Worm (Caenorhabditis elegans): ENCODE data around the gene ifg-1.
A peak's percentile ranks its signal among the peaks of the same experiment; 100 is the strongest.

Gene ifg-1

DNA sequence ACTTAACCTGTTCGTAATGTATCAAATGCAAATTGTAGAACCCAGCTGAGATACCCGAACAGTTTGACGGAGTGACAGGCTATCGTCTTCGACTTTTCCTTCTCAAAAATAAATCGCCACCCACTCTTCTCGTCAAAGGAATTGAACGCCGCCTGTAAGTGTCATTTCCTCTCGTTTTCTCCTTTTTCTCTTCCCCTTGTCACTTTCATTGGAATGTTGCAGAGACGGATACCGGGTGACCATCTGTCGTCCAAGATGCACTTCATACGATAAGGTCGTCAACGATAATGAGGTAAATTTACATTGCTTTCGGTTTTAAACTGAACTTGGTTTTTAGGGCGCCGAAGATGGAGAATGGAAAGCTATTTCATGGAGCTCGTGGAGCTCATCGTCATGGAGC is 17.2 kb upstream of the ifg-1 start:
- TF ChIP-seq blmp-1 (tag; optimal IDR thresholded peaks at IDR 0.05; ENCODE audit: insufficient read depth): peak; percentile 88
- no peak for TF ChIP-seq nhr-25 (tag; optimal IDR thresholded peaks at IDR 0.05)

DNA sequence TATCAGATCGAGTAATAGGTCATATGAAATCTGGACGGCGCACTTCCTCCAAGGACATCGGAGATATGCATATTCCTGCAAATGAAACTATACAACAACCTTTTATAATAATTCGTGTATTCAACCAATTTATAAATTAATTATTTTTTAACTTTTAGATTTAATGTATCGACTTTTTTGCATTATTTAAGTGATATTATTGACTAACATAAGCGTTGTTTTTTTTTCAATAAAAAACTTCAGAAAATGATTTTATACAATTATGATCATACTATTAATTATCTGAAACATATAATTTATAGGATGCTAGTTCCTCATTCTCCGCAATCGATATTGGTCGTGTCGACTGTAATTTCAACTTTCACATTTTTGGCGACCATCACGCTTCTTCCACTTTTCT is 13.0 kb upstream of the ifg-1 start, which contains the start of gene col-76:
col-76 (plus strand) TSS at position 301 of the 400 bp plus-strand sequence.
- no peak for TF ChIP-seq lsy-2 (tag; optimal IDR thresholded peaks at IDR 0.05)
- no peak for TF ChIP-seq ztf-1 (GFP tag; conservative IDR thresholded peaks at IDR 0.05)
- no peak for TF ChIP-seq nhr-25 (tag; optimal IDR thresholded peaks at IDR 0.05)
- no peak for TF ChIP-seq R02D3.7 (tag; optimal IDR thresholded peaks at IDR 0.05)
- TF ChIP-seq nhr-129 (tag; optimal IDR thresholded peaks at IDR 0.05): no peak
- no peak for TF ChIP-seq crh-2 (tag; optimal IDR thresholded peaks at IDR 0.05)
- TF ChIP-seq aly-2 (tag; optimal IDR thresholded peaks at IDR 0.05): no peak
- TF ChIP-seq mab-5 (tag; optimal IDR thresholded peaks at IDR 0.05): no peak
- no peak for TF ChIP-seq gmeb-1 (tag; optimal IDR thresholded peaks at IDR 0.05)
- TF ChIP-seq nhr-11 (tag; optimal IDR thresholded peaks at IDR 0.05): no peak

- TF ChIP-seq C34F6.9 (tag; optimal IDR thresholded peaks at IDR 0.05): no peak
- peak; percentile 40 for TF ChIP-seq fos-1 (tag; optimal IDR thresholded peaks at IDR 0.05)
- no peak for TF ChIP-seq nhr-25 (tag; optimal IDR thresholded peaks at IDR 0.05)
- TF ChIP-seq ztf-1 (GFP tag; conservative IDR thresholded peaks at IDR 0.05): no peak
- peak; percentile 70 for TF ChIP-seq skn-1 (tag; optimal IDR thresholded peaks at IDR 0.05)
These were observed 11.4 kb upstream of the ifg-1 start for ce11 chrII:8205612-8206011.

DNA sequence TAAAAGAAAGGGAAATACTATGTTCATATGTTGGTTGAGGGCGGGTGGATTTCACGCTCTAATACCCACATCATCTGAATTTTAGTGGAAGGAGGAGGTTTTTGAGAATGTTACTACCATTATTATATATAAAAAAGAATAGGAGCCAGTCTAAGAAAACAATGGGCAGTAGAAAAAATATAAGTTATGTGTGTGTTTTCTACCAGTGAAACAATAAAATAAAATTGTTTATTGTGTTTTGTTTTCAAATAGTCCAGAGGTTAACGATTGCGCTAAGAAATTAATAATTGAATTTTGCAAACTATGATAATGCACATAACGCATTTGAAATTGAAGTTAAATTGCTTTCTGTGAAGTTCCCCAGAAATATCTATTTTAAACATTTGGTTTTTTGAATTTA is 7.5 kb upstream of the ifg-1 start, which contains the start of gene M110.8:
M110.8 (minus strand) TSS at position 101 of the 400 bp plus-strand sequence.
- TF ChIP-seq skn-1 (tag; optimal IDR thresholded peaks at IDR 0.05) (no peak), ztf-1 (GFP tag; conservative IDR thresholded peaks at IDR 0.05) (no peak), nhr-25 (tag; optimal IDR thresholded peaks at IDR 0.05) (no peak), mdl-1 (tag; optimal IDR thresholded peaks at IDR 0.05) (no peak), gmeb-1 (tag; optimal IDR thresholded peaks at IDR 0.05) (no peak), lin-13 (GFP tag; optimal IDR thresholded peaks at IDR 0.05) (no peak), aly-2 (tag; optimal IDR thresholded peaks at IDR 0.05) (no peak), sma-9 (GFP tag; optimal IDR thresholded peaks at IDR 0.05) (no peak), sma-9 (tag; optimal IDR thresholded peaks at IDR 0.05) (no peak), sma-3 (GFP tag; optimal IDR thresholded peaks at IDR 0.05) (no peak)

DNA sequence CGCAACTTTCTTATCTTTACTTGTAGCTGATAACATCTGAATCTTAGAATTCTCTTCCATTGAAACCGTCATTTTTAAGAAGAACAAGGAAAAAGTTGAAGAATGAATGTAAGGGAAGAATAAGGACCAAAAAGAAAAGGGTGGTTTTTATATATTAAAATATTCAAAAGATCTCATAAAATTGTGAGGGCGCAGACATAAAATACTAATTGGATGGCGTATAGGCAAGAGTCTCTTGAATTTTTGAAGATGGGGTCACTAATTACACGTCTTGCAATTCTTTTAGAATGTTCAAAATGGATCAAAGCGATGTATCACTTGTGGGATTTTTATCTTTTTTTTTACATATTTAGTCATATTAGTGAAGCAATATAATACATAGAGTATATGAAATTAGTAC is 4.3 kb upstream of the ifg-1 start, which contains the start of gene twk-3:
twk-3 (minus strand) TSS at position 101 of the 400 bp plus-strand sequence.
- TF ChIP-seq nhr-11 (tag; optimal IDR thresholded peaks at IDR 0.05): no peak

DNA sequence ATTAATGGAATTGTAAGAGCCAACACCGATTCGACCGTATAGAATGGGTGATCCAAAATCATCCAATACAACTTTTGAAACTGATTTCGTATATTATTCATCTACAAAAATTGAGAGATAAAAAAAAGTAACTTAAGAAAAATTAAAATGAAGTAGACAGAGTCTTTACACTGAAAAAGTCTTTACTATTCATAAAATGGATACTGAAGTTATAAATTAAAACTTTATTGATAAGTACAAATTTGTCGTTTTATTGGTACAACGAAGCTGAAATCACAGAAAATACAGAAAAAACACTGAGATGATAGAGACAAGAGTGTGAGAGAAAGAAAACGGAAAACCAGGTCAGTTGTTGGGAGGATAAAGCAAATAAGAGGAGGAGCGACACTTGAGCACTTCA is 2.7 kb upstream of the ifg-1 start, which contains the start of gene M110.10:
M110.10 (minus strand) TSS at position 101 of the 400 bp plus-strand sequence.
- TF ChIP-seq F13H6.1 (tag; optimal IDR thresholded peaks at IDR 0.05) (no peak), egl-27 (tag; optimal IDR thresholded peaks at IDR 0.05) (no peak)

DNA sequence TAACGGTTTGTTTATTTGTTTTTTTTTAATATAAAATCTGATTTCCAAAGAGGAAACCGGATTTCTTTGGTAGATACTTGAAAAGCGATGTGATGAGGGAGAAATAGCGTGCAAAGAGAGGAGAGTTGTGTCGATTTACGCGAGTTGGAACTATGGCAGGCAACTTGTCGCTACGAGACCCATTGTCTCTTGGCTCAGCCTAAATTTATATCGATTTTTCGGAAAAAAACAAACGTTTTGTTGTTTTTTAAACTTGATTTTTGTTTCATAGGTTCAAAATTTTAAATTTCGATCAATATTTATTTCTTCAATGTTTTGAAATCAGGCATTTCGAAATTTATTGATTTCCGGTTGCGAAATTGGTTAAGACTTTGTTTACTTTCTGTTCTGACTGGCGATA is 589 bp upstream of the ifg-1 start, which contains the start of gene M110.3:
M110.3 (minus strand) TSS at position 184 of the 400 bp plus-strand sequence.
- TF ChIP-seq nhr-23 (tag; optimal IDR thresholded peaks at IDR 0.05) (no peak), nhr-77 (tag; optimal IDR thresholded peaks at IDR 0.05) (no peak), ama-1 (optimal IDR thresholded peaks at IDR 0.05) (no peak), mbf-1 (tag; optimal IDR thresholded peaks at IDR 0.05) (no peak), alr-1 (tag; optimal IDR thresholded peaks at IDR 0.05) (no peak), nhr-6 (tag; optimal IDR thresholded peaks at IDR 0.05) (peak; percentile 38), skn-1 (tag; optimal IDR thresholded peaks at IDR 0.05) (no peak), lin-11 (tag; optimal IDR thresholded peaks at IDR 0.05) (no peak), F13H6.1 (tag; optimal IDR thresholded peaks at IDR 0.05) (peak; percentile 46), ztf-1 (GFP tag; conservative IDR thresholded peaks at IDR 0.05) (no peak), peb-1 (tag; optimal IDR thresholded peaks at IDR 0.05) (no peak), unc-39 (tag; optimal IDR thresholded peaks at IDR 0.05) (no peak), aly-2 (tag; optimal IDR thresholded peaks at IDR 0.05) (no peak), crh-2 (tag; optimal IDR thresholded peaks at IDR 0.05) (peak; percentile 51), mab-5 (tag; optimal IDR thresholded peaks at IDR 0.05) (no peak), dmd-4 (tag; optimal IDR thresholded peaks at IDR 0.05) (no peak), R02D3.7 (tag; optimal IDR thresholded peaks at IDR 0.05) (peak; percentile 75), egl-27 (tag; optimal IDR thresholded peaks at IDR 0.05) (no peak), ZK546.5 (tag; optimal IDR thresholded peaks at IDR 0.05) (no peak), lin-39 (tag; optimal IDR thresholded peaks at IDR 0.05) (no peak), blmp-1 (tag; optimal IDR thresholded peaks at IDR 0.05; ENCODE audit: insufficient read depth) (no peak), ztf-4 (tag; optimal IDR thresholded peaks at IDR 0.05) (no peak), nhr-237 (tag; optimal IDR thresholded peaks at IDR 0.05) (no peak), snpc-4 (tag; optimal IDR thresholded peaks at IDR 0.05) (no peak), ceh-16 (tag; optimal IDR thresholded peaks at IDR 0.05) (no peak), lsy-2 (tag; optimal IDR thresholded peaks at IDR 0.05) (peak; percentile 25 to 86), C34F6.9 (tag; optimal IDR thresholded peaks at IDR 0.05) (peak; percentile 84), nhr-12 (tag; optimal IDR thresholded peaks at IDR 0.05) (no peak), ztf-11 (tag; optimal IDR thresholded peaks at IDR 0.05) (no peak), elt-3 (tag; optimal IDR thresholded peaks at IDR 0.05) (no peak)
